In the genomic region with DNA sequence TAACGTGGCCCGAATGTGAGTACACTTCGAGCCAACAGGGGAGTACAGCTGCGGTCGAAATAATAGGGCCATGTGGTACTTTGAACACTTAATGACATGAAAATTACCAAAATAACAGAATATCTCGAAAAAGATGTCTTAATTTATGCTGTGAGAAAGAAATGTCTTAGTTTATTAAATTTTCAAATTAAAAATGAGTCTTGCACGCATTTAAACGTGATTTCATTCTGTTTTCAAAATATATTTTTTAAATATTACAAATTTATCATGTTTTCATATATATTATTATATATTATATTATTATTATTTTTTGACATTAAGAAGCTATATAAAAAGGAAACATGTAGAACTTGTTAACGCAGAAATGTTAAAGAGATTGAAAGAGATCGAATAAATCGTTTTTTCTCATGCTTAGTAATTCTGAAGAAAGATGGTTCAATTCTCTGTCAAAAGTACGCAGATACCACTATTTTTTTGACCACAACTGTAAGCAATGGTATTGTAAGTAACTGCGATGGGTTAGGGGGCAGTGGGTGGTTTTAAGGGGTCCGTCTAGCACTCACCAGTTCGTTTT, we compare ENCODE assay signal across 1 fruit fly cellular context.
TF ChIP-seq lines count a peak whose summit lies in the region.

No protein-coding gene starts in this region.

TF ChIP-seq in whole organism, embryonic, 481 proteins besides CTCF, POLR2A, EP300 and RAD21 (continued from another document):
- TF ChIP-seq Neu2 (GFP tag; optimal IDR thresholded peaks at IDR 0.05; lab: Kevin White, UChicago; ENCODE audit: borderline replicate concordance) (no peak), NK7.1 (GFP tag; optimal IDR thresholded peaks at IDR 0.05; lab: Kevin White, UChicago) (no peak), Bdp1 (GFP tag; optimal IDR thresholded peaks at IDR 0.05; lab: Kevin White, UChicago) (no peak), dm (GFP tag; optimal IDR thresholded peaks at IDR 0.05; lab: Kevin White, UChicago) (no peak), nerfin-1 (tag; optimal IDR thresholded peaks at IDR 0.05; lab: Kevin White, UChicago) (peak; percentile 19), lov (optimal IDR thresholded peaks at IDR 0.05; lab: Kevin White, UChicago) (no peak), lov (GFP tag; IDR thresholded peaks at IDR 0.05; lab: Robert Waterston, UW) (0 out of 3 replicates have a peak, but pooled peaks have one; percentile 2), trem (tag; optimal IDR thresholded peaks at IDR 0.05; lab: Kevin White, UChicago) (no peak), tio (GFP tag; optimal IDR thresholded peaks at IDR 0.05; lab: Kevin White, UChicago) (no peak), Antp (GFP tag; optimal IDR thresholded peaks at IDR 0.05; lab: Kevin White, UChicago) (no peak), CG11398 (GFP tag; optimal IDR thresholded peaks at IDR 0.05; lab: Kevin White, UChicago) (no peak), CG4820 (GFP tag; optimal IDR thresholded peaks at IDR 0.05; lab: Kevin White, UChicago) (peak; percentile 5), Ssrp (tag; optimal IDR thresholded peaks at IDR 0.05; lab: Kevin White, UChicago) (no peak), H2.0 (GFP tag; IDR thresholded peaks at IDR 0.05; lab: Robert Waterston, UW) (peak; percentile 14; the same call in 1 of the 2 replicates), Ada2b (GFP tag; IDR thresholded peaks at IDR 0.05; lab: Robert Waterston, UW) (0 out of 2 replicates have a peak, but pooled peaks have one; percentile 26), CG15514 (GFP tag; optimal IDR thresholded peaks at IDR 0.05; lab: Kevin White, UChicago) (no peak), CG10274 (GFP tag; optimal IDR thresholded peaks at IDR 0.05; lab: Kevin White, UChicago) (no peak), twi (tag; optimal IDR thresholded peaks at IDR 0.05; lab: Kevin White, UChicago) (no peak), CG8089 (GFP tag; optimal IDR thresholded peaks at IDR 0.05; lab: Kevin White, UChicago) (no peak), CG14441 (GFP tag; IDR thresholded peaks at IDR 0.05; lab: Robert Waterston, UW) (no peak), CG3281 (GFP tag; optimal IDR thresholded peaks at IDR 0.05; lab: Kevin White, UChicago) (peak; percentile 44), CG15073 (GFP tag; optimal IDR thresholded peaks at IDR 0.05; lab: Kevin White, UChicago) (no peak), hb (GFP tag; IDR thresholded peaks at IDR 0.05; lab: Robert Waterston, UW; ENCODE audit: partially characterized antibody) (no peak), nmo (GFP tag; optimal IDR thresholded peaks at IDR 0.05; lab: Kevin White, UChicago) (peak; percentile 54), CG8478 (optimal IDR thresholded peaks at IDR 0.05; lab: Kevin White, UChicago) (no peak), CG8765 (GFP tag; IDR thresholded peaks at IDR 0.05; lab: Robert Waterston, UW) (no peak), cad (GFP tag; optimal IDR thresholded peaks at IDR 0.05; lab: Kevin White, UChicago) (no peak), fd96Cb (tag; optimal IDR thresholded peaks at IDR 0.05; lab: Kevin White, UChicago) (peak; percentile 46), CG31441 (GFP tag; IDR thresholded peaks at IDR 0.05; lab: Robert Waterston, UW) (peak; percentile 62), CG18619 (GFP tag; optimal IDR thresholded peaks at IDR 0.05; lab: Kevin White, UChicago) (peak; percentile 5), sisA (GFP tag; IDR thresholded peaks at IDR 0.05; lab: Robert Waterston, UW) (peak; percentile 30; the same call in 1 of the 2 replicates), Oli (tag; optimal IDR thresholded peaks at IDR 0.05; lab: Kevin White, UChicago) (peak; percentile 39), CG11456 (GFP tag; IDR thresholded peaks at IDR 0.05; lab: Robert Waterston, UW) (0 out of 3 replicates have a peak, but pooled peaks have one; percentile 14), ara (GFP tag; IDR thresholded peaks at IDR 0.05; lab: Robert Waterston, UW) (no peak), HmgZ (tag; optimal IDR thresholded peaks at IDR 0.05; lab: Kevin White, UChicago) (no peak), CG34224 (GFP tag; IDR thresholded peaks at IDR 0.05; lab: Robert Waterston, UW; ENCODE audit: partially characterized antibody) (no peak), CG10431 (GFP tag; optimal IDR thresholded peaks at IDR 0.05; lab: Kevin White, UChicago) (no peak), run (tag; optimal IDR thresholded peaks at IDR 0.05; lab: Kevin White, UChicago) (no peak), CG17361 (GFP tag; IDR thresholded peaks at IDR 0.05; lab: Robert Waterston, UW) (peak; percentile 71), org-1 (GFP tag; optimal IDR thresholded peaks at IDR 0.05; lab: Kevin White, UChicago) (no peak), E2f1 (GFP tag; IDR thresholded peaks at IDR 0.05; lab: Robert Waterston, UW) (no peak), CG10979 (tag; optimal IDR thresholded peaks at IDR 0.05; lab: Kevin White, UChicago) (peak; percentile 36), CG1529 (GFP tag; optimal IDR thresholded peaks at IDR 0.05; lab: Kevin White, UChicago) (no peak), sens (GFP tag; lab: Kevin White, UChicago) (no peak), CG16815 (GFP tag; optimal IDR thresholded peaks at IDR 0.05; lab: Kevin White, UChicago) (no peak), CG13424 (tag; optimal IDR thresholded peaks at IDR 0.05; lab: Kevin White, UChicago) (peak; percentile 55), CG10267 (tag; optimal IDR thresholded peaks at IDR 0.05; lab: Kevin White, UChicago) (peak; percentile 45), Asciz (GFP tag; optimal IDR thresholded peaks at IDR 0.05; lab: Kevin White, UChicago) (peak; percentile 47), bab2 (GFP tag; optimal IDR thresholded peaks at IDR 0.05; lab: Kevin White, UChicago) (no peak), Sox102F (GFP tag; optimal IDR thresholded peaks at IDR 0.05; lab: Kevin White, UChicago) (peak; percentile 15), lola (GFP tag; optimal IDR thresholded peaks at IDR 0.05; lab: Kevin White, UChicago) (no peak), crc (GFP tag; optimal IDR thresholded peaks at IDR 0.05; lab: Kevin White, UChicago) (no peak), CG6689 (GFP tag; IDR thresholded peaks at IDR 0.05; lab: Robert Waterston, UW) (0 out of 2 replicates have a peak, but pooled peaks have one; percentile 17), HLH54F (GFP tag; optimal IDR thresholded peaks at IDR 0.05; lab: Kevin White, UChicago) (no peak), MTF-1 (GFP tag; optimal IDR thresholded peaks at IDR 0.05; lab: Kevin White, UChicago; ENCODE audit: borderline replicate concordance) (no peak), CG8281 (tag; optimal IDR thresholded peaks at IDR 0.05; lab: Kevin White, UChicago) (no peak), Camta (GFP tag; optimal IDR thresholded peaks at IDR 0.05; lab: Kevin White, UChicago) (no peak), CG8924 (tag; optimal IDR thresholded peaks at IDR 0.05; lab: Kevin White, UChicago) (peak; percentile 40), CG7839 (tag; optimal IDR thresholded peaks at IDR 0.05; lab: Kevin White, UChicago) (peak; percentile 54), unpg (GFP tag; optimal IDR thresholded peaks at IDR 0.05; lab: Kevin White, UChicago) (peak; percentile 1), tll (GFP tag; optimal IDR thresholded peaks at IDR 0.05; lab: Kevin White, UChicago) (no peak), CG6813 (GFP tag; optimal IDR thresholded peaks at IDR 0.05; lab: Kevin White, UChicago) (peak; percentile 9), CG31365 (tag; optimal IDR thresholded peaks at IDR 0.05; lab: Kevin White, UChicago) (no peak), CG17802 (tag; optimal IDR thresholded peaks at IDR 0.05; lab: Kevin White, UChicago) (no peak), kay (GFP tag; optimal IDR thresholded peaks at IDR 0.05; lab: Kevin White, UChicago) (no peak), CG9797 (GFP tag; optimal IDR thresholded peaks at IDR 0.05; lab: Kevin White, UChicago) (no peak), Usf (GFP tag; optimal IDR thresholded peaks at IDR 0.05; lab: Kevin White, UChicago) (no peak), tgo (GFP tag; IDR thresholded peaks at IDR 0.05; lab: Robert Waterston, UW) (peak; percentile 24; the same call in 1 of the 3 replicates), CoRest (tag; optimal IDR thresholded peaks at IDR 0.05; lab: Kevin White, UChicago) (peak; percentile 36), vvl (GFP tag; IDR thresholded peaks at IDR 0.05; lab: Robert Waterston, UW) (no peak), p53 (GFP tag; optimal IDR thresholded peaks at IDR 0.05; lab: Kevin White, UChicago) (no peak), peb (GFP tag; IDR thresholded peaks at IDR 0.05; lab: Robert Waterston, UW) (no peak), CG2120 (GFP tag; optimal IDR thresholded peaks at IDR 0.05; lab: Kevin White, UChicago) (peak; percentile 8), CG32532 (GFP tag; IDR thresholded peaks at IDR 0.05; lab: Robert Waterston, UW) (no peak), CG9727 (GFP tag; optimal IDR thresholded peaks at IDR 0.05; lab: Kevin White, UChicago) (peak; percentile 19), CG2712 (tag; optimal IDR thresholded peaks at IDR 0.05; lab: Kevin White, UChicago) (peak; percentile 42), stc (GFP tag; IDR thresholded peaks at IDR 0.05; lab: Robert Waterston, UW) (no peak), CG9215 (GFP tag; IDR thresholded peaks at IDR 0.05; lab: Robert Waterston, UW) (no peak), CG17328 (GFP tag; IDR thresholded peaks at IDR 0.05; lab: Robert Waterston, UW) (0 out of 2 replicates have a peak, but pooled peaks have one; percentile 20), CG18262 (tag; optimal IDR thresholded peaks at IDR 0.05; lab: Kevin White, UChicago) (peak; percentile 61), CG15269 (tag; optimal IDR thresholded peaks at IDR 0.05; lab: Kevin White, UChicago) (peak; percentile 34), ro (GFP tag; IDR thresholded peaks at IDR 0.05; lab: Robert Waterston, UW) (no peak), gcm2 (GFP tag; optimal IDR thresholded peaks at IDR 0.05; lab: Kevin White, UChicago) (no peak), rib (GFP tag; IDR thresholded peaks at IDR 0.05; lab: Robert Waterston, UW) (no peak), CG12104 (GFP tag; optimal IDR thresholded peaks at IDR 0.05; lab: Kevin White, UChicago) (no peak), Hr51 (GFP tag; optimal IDR thresholded peaks at IDR 0.05; lab: Kevin White, UChicago) (peak in 1 of 2 experiments; percentile 54), CG30403 (GFP tag; optimal IDR thresholded peaks at IDR 0.05; lab: Kevin White, UChicago) (peak; percentile 3), row (GFP tag; IDR thresholded peaks at IDR 0.05; lab: Robert Waterston, UW) (0 out of 3 replicates have a peak, but pooled peaks have one; percentile 22), Jarid2 (GFP tag; optimal IDR thresholded peaks at IDR 0.05; lab: Kevin White, UChicago) (no peak), CG7556 (GFP tag; optimal IDR thresholded peaks at IDR 0.05; lab: Kevin White, UChicago) (peak; percentile 56), Six4 (GFP tag; optimal IDR thresholded peaks at IDR 0.05; lab: Kevin White, UChicago) (peak; percentile 10), Lhr (GFP tag; optimal IDR thresholded peaks at IDR 0.05; lab: Kevin White, UChicago) (no peak), CG11504 (tag; optimal IDR thresholded peaks at IDR 0.05; lab: Kevin White, UChicago) (peak; percentile 69), CG13296 (GFP tag; optimal IDR thresholded peaks at IDR 0.05; lab: Kevin White, UChicago) (peak; percentile 53), Gsc (GFP tag; IDR thresholded peaks at IDR 0.05; lab: Robert Waterston, UW) (no peak), CG10462 (GFP tag; optimal IDR thresholded peaks at IDR 0.05; lab: Kevin White, UChicago) (no peak), Mad (GFP tag; optimal IDR thresholded peaks at IDR 0.05; lab: Kevin White, UChicago) (no peak), Hmr (GFP tag; optimal IDR thresholded peaks at IDR 0.05; lab: Kevin White, UChicago) (peak; percentile 5), lmd (GFP tag; IDR thresholded peaks at IDR 0.05; lab: Robert Waterston, UW) (no peak), chinmo (GFP tag; IDR thresholded peaks at IDR 0.05; lab: Robert Waterston, UW; ENCODE audit: partially characterized antibody) (no peak), so (GFP tag; IDR thresholded peaks at IDR 0.05; lab: Robert Waterston, UW) (no peak), CG7987 (GFP tag; optimal IDR thresholded peaks at IDR 0.05; lab: Kevin White, UChicago) (no peak), CG15011 (GFP tag; optimal IDR thresholded peaks at IDR 0.05; lab: Kevin White, UChicago) (no peak), ATbp (GFP tag; optimal IDR thresholded peaks at IDR 0.05; lab: Kevin White, UChicago) (no peak), CG3847 (GFP tag; IDR thresholded peaks at IDR 0.05; lab: Robert Waterston, UW) (no peak), GATAe (GFP tag; conservative IDR thresholded peaks at IDR 0.05; lab: Robert Waterston, UW) (no peak), prd (optimal IDR thresholded peaks at IDR 0.05; lab: Kevin White, UChicago) (no peak), prd (GFP tag; IDR thresholded peaks at IDR 0.05; lab: Robert Waterston, UW) (0 out of 3 replicates have a peak, but pooled peaks have one; percentile 12), CG12942 (GFP tag; optimal IDR thresholded peaks at IDR 0.05; lab: Kevin White, UChicago) (no peak), nau (GFP tag; optimal IDR thresholded peaks at IDR 0.05; lab: Kevin White, UChicago) (no peak), crol (GFP tag; IDR thresholded peaks at IDR 0.05; lab: Robert Waterston, UW) (no peak), CG16779 (GFP tag; IDR thresholded peaks at IDR 0.05; lab: Robert Waterston, UW) (no peak), D19B (GFP tag; optimal IDR thresholded peaks at IDR 0.05; lab: Kevin White, UChicago) (peak; percentile 6), Nf-YC (tag; optimal IDR thresholded peaks at IDR 0.05; lab: Kevin White, UChicago) (peak; percentile 24), TFAM (GFP tag; optimal IDR thresholded peaks at IDR 0.05; lab: Kevin White, UChicago) (no peak), odd (GFP tag; optimal IDR thresholded peaks at IDR 0.05; lab: Kevin White, UChicago) (peak; percentile 43), ato (GFP tag; IDR thresholded peaks at IDR 0.05; lab: Robert Waterston, UW; ENCODE audit: partially characterized antibody) (no peak), CG12391 (tag; optimal IDR thresholded peaks at IDR 0.05; lab: Kevin White, UChicago) (peak; percentile 10), sima (GFP tag; optimal IDR thresholded peaks at IDR 0.05; lab: Kevin White, UChicago) (no peak), HHEX (GFP tag; optimal IDR thresholded peaks at IDR 0.05; lab: Kevin White, UChicago) (peak; percentile 21)
TF ChIP-seq in whole organism, embryonic: peak in this region for 81.
